Fruit fly (Drosophila melanogaster): ENCODE results near the gene elg1.

elg1 gene

DNA sequence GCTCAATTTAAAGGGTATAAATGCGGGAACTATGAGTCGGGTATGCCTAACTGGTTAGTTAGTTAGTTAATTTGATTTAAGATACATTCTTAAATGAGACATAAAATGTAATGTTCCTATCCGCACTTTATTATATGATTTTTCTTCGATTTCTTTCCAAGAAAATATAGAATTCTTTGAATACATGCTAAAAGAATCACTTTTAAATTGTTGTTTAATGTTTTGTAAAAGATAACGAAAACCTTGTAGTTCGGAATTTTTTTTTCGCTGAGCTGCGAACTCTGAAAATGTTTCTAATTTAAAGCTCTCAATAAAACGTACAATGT lies 28.2 kb downstream of the elg1 start (continued):
- TF ChIP-seq CG9817 (tag; optimal IDR thresholded peaks at IDR 0.05), result peak; percentile 14
- peak in 1 of 2 experiments; percentile 3 for TF ChIP-seq dpn (GFP tag; optimal IDR thresholded peaks at IDR 0.05)
- TF ChIP-seq pita (GFP tag; optimal IDR thresholded peaks at IDR 0.05), result no peak
- TF ChIP-seq kni (GFP tag; optimal IDR thresholded peaks at IDR 0.05), result no peak
- TF ChIP-seq row (GFP tag; IDR thresholded peaks at IDR 0.05), result peak; percentile 44; the same call in 1 of the 3 replicates
- no peak for TF ChIP-seq CG12104 (GFP tag; optimal IDR thresholded peaks at IDR 0.05)
- no peak for TF ChIP-seq CG1832 (GFP tag; optimal IDR thresholded peaks at IDR 0.05)
- no peak for TF ChIP-seq CG6689 (GFP tag; IDR thresholded peaks at IDR 0.05)
- TF ChIP-seq CG4730 (GFP tag; IDR thresholded peaks at IDR 0.05), result no peak
- no peak for TF ChIP-seq CG3163 (GFP tag; optimal IDR thresholded peaks at IDR 0.05)
- peak; percentile 1 for TF ChIP-seq CG15514 (GFP tag; optimal IDR thresholded peaks at IDR 0.05)
- no peak for TF ChIP-seq hkb (optimal IDR thresholded peaks at IDR 0.05)
- no peak for TF ChIP-seq hkb (GFP tag; IDR thresholded peaks at IDR 0.05)
- TF ChIP-seq schlank (tag; optimal IDR thresholded peaks at IDR 0.05), result peak; percentile 21
- TF ChIP-seq Dp (GFP tag; optimal IDR thresholded peaks at IDR 0.05), result no peak
- no peak for TF ChIP-seq CG15479 (GFP tag; optimal IDR thresholded peaks at IDR 0.05)
- no peak for TF ChIP-seq ap (GFP tag; IDR thresholded peaks at IDR 0.05)
- no peak for TF ChIP-seq Taf1 (GFP tag; IDR thresholded peaks at IDR 0.05)
- TF ChIP-seq pho (GFP tag; optimal IDR thresholded peaks at IDR 0.05), result peak; percentile 27
- TF ChIP-seq Antp (GFP tag; optimal IDR thresholded peaks at IDR 0.05), result no peak
- no peak for TF ChIP-seq Elba2 (GFP tag; optimal IDR thresholded peaks at IDR 0.05)
- TF ChIP-seq tap (tag; optimal IDR thresholded peaks at IDR 0.05), result no peak
- TF ChIP-seq CG1603 (tag; optimal IDR thresholded peaks at IDR 0.05), result no peak
- TF ChIP-seq CG17361 (GFP tag; IDR thresholded peaks at IDR 0.05), result no peak
- no peak for TF ChIP-seq C15 (GFP tag; IDR thresholded peaks at IDR 0.05)
- no peak for TF ChIP-seq so (GFP tag; IDR thresholded peaks at IDR 0.05)
- peak; percentile 64 for TF ChIP-seq Hmr (GFP tag; optimal IDR thresholded peaks at IDR 0.05)
- no peak for TF ChIP-seq CG7963 (GFP tag; IDR thresholded peaks at IDR 0.05; ENCODE audit: partially characterized antibody)
- TF ChIP-seq CG2678 (tag; optimal IDR thresholded peaks at IDR 0.05), result peak; percentile 58
- TF ChIP-seq CG11695 (GFP tag; IDR thresholded peaks at IDR 0.05), result 0 out of 3 replicates have a peak, but pooled peaks have one; percentile 33
- TF ChIP-seq slou (GFP tag; optimal IDR thresholded peaks at IDR 0.05), result no peak
- TF ChIP-seq pzg (GFP tag; optimal IDR thresholded peaks at IDR 0.05), result no peak
- TF ChIP-seq Oli (tag; optimal IDR thresholded peaks at IDR 0.05), result peak; percentile 30
- TF ChIP-seq CG18599 (GFP tag; optimal IDR thresholded peaks at IDR 0.05), result peak; percentile 70
- TF ChIP-seq CG10267 (tag; optimal IDR thresholded peaks at IDR 0.05), result no peak
- TF ChIP-seq CG34376 (GFP tag; optimal IDR thresholded peaks at IDR 0.05), result no peak
- TF ChIP-seq caup (GFP tag; optimal IDR thresholded peaks at IDR 0.05; ENCODE audit: severe bottlenecking), result peak; percentile 35
- TF ChIP-seq al (GFP tag; IDR thresholded peaks at IDR 0.05), result 0 out of 2 replicates have a peak, but pooled peaks have one; percentile 17
- no peak for TF ChIP-seq CG15011 (GFP tag; optimal IDR thresholded peaks at IDR 0.05)
- TF ChIP-seq dan (GFP tag; IDR thresholded peaks at IDR 0.05), result no peak
- peak; percentile 34 for TF ChIP-seq Meics (GFP tag; optimal IDR thresholded peaks at IDR 0.05)
- TF ChIP-seq Hmx (GFP tag; optimal IDR thresholded peaks at IDR 0.05), result peak; percentile 18
- TF ChIP-seq eve (GFP tag; optimal IDR thresholded peaks at IDR 0.05), result no peak
- TF ChIP-seq tna (GFP tag; IDR thresholded peaks at IDR 0.05; ENCODE audit: partially characterized antibody), result no peak
- TF ChIP-seq CG31388 (GFP tag; optimal IDR thresholded peaks at IDR 0.05), result no peak
- no peak for TF ChIP-seq mld (GFP tag; IDR thresholded peaks at IDR 0.05; ENCODE audit: partially characterized antibody)
- peak; percentile 65 for TF ChIP-seq sens (GFP tag)
- TF ChIP-seq croc (GFP tag; conservative IDR thresholded peaks at IDR 0.05), result no peak
- no peak for TF ChIP-seq ttk (GFP tag; IDR thresholded peaks at IDR 0.05)
- no peak for TF ChIP-seq gfzf (GFP tag; optimal IDR thresholded peaks at IDR 0.05)
- peak; percentile 25 for TF ChIP-seq CoRest (tag; optimal IDR thresholded peaks at IDR 0.05)
- peak; percentile 22 for TF ChIP-seq Bteb2 (GFP tag; optimal IDR thresholded peaks at IDR 0.05)
